Fruit fly (Drosophila melanogaster): ENCODE data around the gene loaf.

The loaf gene

DNA sequence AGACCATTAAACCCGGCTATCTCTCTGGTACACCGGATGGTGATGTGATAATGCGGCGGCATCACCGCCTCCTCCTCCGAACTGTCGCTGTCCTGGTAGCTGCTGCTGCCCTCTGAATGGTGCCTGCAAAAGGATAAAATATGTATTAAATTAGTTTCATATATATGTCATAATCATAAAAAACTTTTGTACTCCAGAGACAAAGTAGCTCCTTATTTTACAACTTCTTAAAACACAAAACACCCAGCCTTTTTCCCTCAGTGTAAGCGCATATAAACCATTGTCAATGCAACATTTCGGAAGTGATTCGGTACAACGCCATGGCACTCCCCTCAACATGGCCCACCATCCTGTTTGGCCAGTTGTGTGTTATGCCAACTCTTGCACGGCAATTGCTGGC lies 64.3 kb downstream of the loaf start (continued):
- TF ChIP-seq esn (GFP tag; optimal IDR thresholded peaks at IDR 0.05) (no peak), lz (GFP tag; optimal IDR thresholded peaks at IDR 0.05) (no peak), OdsH (GFP tag; optimal IDR thresholded peaks at IDR 0.05) (no peak), CG10669 (GFP tag; optimal IDR thresholded peaks at IDR 0.05) (no peak), Sox102F (GFP tag; optimal IDR thresholded peaks at IDR 0.05) (no peak), CG7368 (GFP tag; optimal IDR thresholded peaks at IDR 0.05) (no peak), fd85E (GFP tag; optimal IDR thresholded peaks at IDR 0.05) (no peak), CG11762 (GFP tag; optimal IDR thresholded peaks at IDR 0.05; ENCODE audit: insufficient read depth) (no peak), CG11294 (GFP tag; IDR thresholded peaks at IDR 0.05) (no peak)

DNA sequence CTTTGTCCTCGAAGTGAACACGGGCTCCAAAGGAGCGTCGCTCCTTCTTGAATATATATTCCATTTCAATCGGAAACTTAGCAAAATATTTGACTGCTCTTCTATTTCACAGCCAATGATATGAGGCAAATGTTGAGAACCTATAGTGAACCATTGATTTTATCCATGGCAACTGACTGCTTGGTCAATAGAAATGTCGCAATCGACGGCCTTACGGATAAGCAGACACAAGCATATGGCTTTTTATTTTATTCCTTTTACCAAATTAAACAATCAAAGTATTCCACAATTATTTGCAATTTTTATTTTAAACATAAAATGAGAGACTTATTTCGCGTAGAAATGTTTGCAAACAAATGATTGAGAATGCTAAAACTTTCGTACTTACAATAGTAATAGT lies 66.8 kb downstream of the loaf start, which contains the start of gene Dnai2:
Gene Dnai2, minus strand, starts transcription at position 101 of the 400 bp plus-strand sequence.
- TF ChIP-seq Hr38 (GFP tag; optimal IDR thresholded peaks at IDR 0.05) (no peak), acj6 (GFP tag; optimal IDR thresholded peaks at IDR 0.05) (no peak), Blimp-1 (GFP tag; optimal IDR thresholded peaks at IDR 0.05) (no peak), Hr4 (GFP tag; optimal IDR thresholded peaks at IDR 0.05) (no peak), CG4318 (GFP tag; optimal IDR thresholded peaks at IDR 0.05) (no peak)

DNA sequence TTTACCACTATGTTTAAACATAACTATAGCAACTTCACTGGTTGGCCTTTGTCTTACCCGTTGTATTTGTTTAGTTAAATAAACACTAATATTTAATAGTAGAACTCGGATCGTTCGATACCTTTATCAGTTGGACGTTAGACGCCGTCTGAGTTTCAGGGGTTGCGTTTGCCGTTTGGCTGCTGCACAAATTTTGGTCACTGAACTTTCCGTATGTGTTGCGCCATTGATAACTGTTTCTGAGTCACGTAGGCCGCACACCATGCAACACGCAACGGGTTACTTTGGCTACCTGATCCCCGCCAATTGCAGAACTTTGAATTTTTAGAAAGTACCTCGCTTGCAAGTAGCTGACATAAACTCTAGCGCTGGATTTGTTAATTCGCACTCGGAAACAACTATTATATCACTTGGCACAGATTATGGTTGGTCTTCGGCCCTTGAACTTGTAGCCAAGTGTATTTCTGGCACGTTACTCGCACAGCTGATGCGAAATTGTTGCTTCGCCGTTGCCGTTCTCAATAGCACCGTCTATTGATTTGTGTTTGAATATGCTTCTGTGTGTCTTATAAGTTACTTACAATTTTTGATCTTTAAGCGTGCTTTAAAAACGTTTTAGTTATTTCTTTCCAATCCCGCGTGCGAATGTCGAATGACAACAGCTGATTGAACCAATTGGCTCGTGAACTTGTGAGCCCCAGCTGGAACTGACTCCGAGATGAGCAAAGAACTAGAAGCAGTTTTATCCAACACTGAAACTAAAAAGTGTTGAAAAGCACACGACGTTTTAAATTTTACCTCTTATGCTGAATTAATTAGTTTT lies 69.5 kb downstream of the loaf start, which contains the start of gene Dph1:
Gene Dph1, minus strand, starts transcription at position 670 of the 823 bp plus-strand sequence.
- peak; percentile 97 for TF ChIP-seq svp (GFP tag)
- peak; percentile 94 for TF ChIP-seq esn (GFP tag; optimal IDR thresholded peaks at IDR 0.05)
- TF ChIP-seq achi (GFP tag; optimal IDR thresholded peaks at IDR 0.05), result peak; percentile 90
- TF ChIP-seq CG3919 (GFP tag; optimal IDR thresholded peaks at IDR 0.05), result peak; percentile 93
- TF ChIP-seq lz (GFP tag; optimal IDR thresholded peaks at IDR 0.05), result peak; percentile 92
- TF ChIP-seq Eip93F (GFP tag; optimal IDR thresholded peaks at IDR 0.05), result peak; percentile 19
- peak; percentile 65 for TF ChIP-seq CG8319 (GFP tag; optimal IDR thresholded peaks at IDR 0.05)
- peak; percentile 88 for TF ChIP-seq fd85E (GFP tag; optimal IDR thresholded peaks at IDR 0.05)
- peak; percentile 96 for TF ChIP-seq dsx (GFP tag; optimal IDR thresholded peaks at IDR 0.05; ENCODE audit: poor library complexity, severe bottlenecking)
- TF ChIP-seq CG31627 (GFP tag; optimal IDR thresholded peaks at IDR 0.05), result peak; percentile 90
- peak; percentile 88 for TF ChIP-seq CG6808 (GFP tag; optimal IDR thresholded peaks at IDR 0.05)
- TF ChIP-seq CG9139 (GFP tag; optimal IDR thresholded peaks at IDR 0.05), result peak; percentile 92
- peak; percentile 86 for TF ChIP-seq CG11902 (GFP tag; optimal IDR thresholded peaks at IDR 0.05)
- TF ChIP-seq CG6163 (GFP tag; IDR thresholded peaks at IDR 0.05), result peak; percentile 96
- TF ChIP-seq net (GFP tag; optimal IDR thresholded peaks at IDR 0.05), result peak; percentile 94
- peak; percentile 85 for TF ChIP-seq Sox15 (GFP tag; optimal IDR thresholded peaks at IDR 0.05)
- TF ChIP-seq Ets96B (tag; optimal IDR thresholded peaks at IDR 0.05), result peak; percentile 90
- peak; percentile 83 for TF ChIP-seq spab (GFP tag; optimal IDR thresholded peaks at IDR 0.05)
- TF ChIP-seq fkh (GFP tag; optimal IDR thresholded peaks at IDR 0.05), result peak; percentile 90
- peak; percentile 92 for TF ChIP-seq Sox102F (GFP tag; optimal IDR thresholded peaks at IDR 0.05)
- peak; percentile 93 for TF ChIP-seq topi (GFP tag; optimal IDR thresholded peaks at IDR 0.05)
- TF ChIP-seq Eip78C (GFP tag), result peak; percentile 100
- peak; percentile 95 for TF ChIP-seq CG15336 (GFP tag; IDR thresholded peaks at IDR 0.05)
- peak; percentile 92 for TF ChIP-seq OdsH (GFP tag; optimal IDR thresholded peaks at IDR 0.05)
- no peak for TF ChIP-seq Hr38 (GFP tag; optimal IDR thresholded peaks at IDR 0.05)
- peak; percentile 89 for TF ChIP-seq Hr39 (GFP tag; optimal IDR thresholded peaks at IDR 0.05)
- TF ChIP-seq Hr4 (GFP tag; optimal IDR thresholded peaks at IDR 0.05), result peak; percentile 92
- peak; percentile 91 for TF ChIP-seq CG11762 (GFP tag; optimal IDR thresholded peaks at IDR 0.05; ENCODE audit: insufficient read depth)
- peak; percentile 95 for TF ChIP-seq vri (GFP tag; optimal IDR thresholded peaks at IDR 0.05)
- TF ChIP-seq pdm3 (GFP tag; optimal IDR thresholded peaks at IDR 0.05), result peak; percentile 91
- TF ChIP-seq CG8632 (GFP tag; optimal IDR thresholded peaks at IDR 0.05), result peak; percentile 88
- TF ChIP-seq cyc (GFP tag; optimal IDR thresholded peaks at IDR 0.05), result peak; percentile 86
- TF ChIP-seq Lpt (GFP tag; optimal IDR thresholded peaks at IDR 0.05), result peak; percentile 90
- peak; percentile 90 for TF ChIP-seq Smox (GFP tag; optimal IDR thresholded peaks at IDR 0.05)
- TF ChIP-seq Eip75B (GFP tag; optimal IDR thresholded peaks at IDR 0.05), result peak; percentile 91
- TF ChIP-seq CG8119 (GFP tag; IDR thresholded peaks at IDR 0.05), result peak; percentile 93
- TF ChIP-seq CG1621 (tag; optimal IDR thresholded peaks at IDR 0.05), result peak; percentile 93
- TF ChIP-seq CG7368 (GFP tag; optimal IDR thresholded peaks at IDR 0.05), result peak; percentile 95
- TF ChIP-seq ss (GFP tag; optimal IDR thresholded peaks at IDR 0.05), result peak; percentile 94 to 96
- TF ChIP-seq CG6854 (GFP tag; optimal IDR thresholded peaks at IDR 0.05), result peak; percentile 87
